Fruit fly (Drosophila melanogaster) whole organism, embryonic: Measurements from ENCODE around the gene Tango5.
A peak's percentile ranks its signal among the peaks of the same experiment; 100 is the strongest.

ENCODE experiments used
- Awh ChIP-seq: fragments of 200-800 bp; sonication (Bioruptor generic); IDR thresholded peaks from 2 replicates; pipeline ENCODE4, ENCODE4 v1.3.6; 2022; ENCODE audit warnings: missing biosample characterization, missing genetic modification characterization
- BtbVII ChIP-seq: fragments of 200-800 bp; sonication (Bioruptor generic); optimal IDR thresholded peaks from 3 replicates; lab custom pipeline; 2017; ENCODE audit warnings: missing biosample characterization, mild to moderate bottlenecking, missing genetic modification characterization
- CG10209 ChIP-seq: fragments of 200-800 bp; sonication (Bioruptor generic); optimal IDR thresholded peaks from 3 replicates; lab custom pipeline; 2017; ENCODE audit warnings: missing biosample characterization, mild to moderate bottlenecking, missing genetic modification characterization, missing genetic modification reagents
- CG10431 ChIP-seq: fragments of 200-800 bp; sonication (Bioruptor generic); optimal IDR thresholded peaks from 3 replicates; lab custom pipeline; 2018; ENCODE audit warnings: missing biosample characterization, mild to moderate bottlenecking, missing genetic modification characterization
- CG10543 ChIP-seq: fragments of 200-800 bp; sonication (Bioruptor generic); optimal IDR thresholded peaks from 3 replicates; lab custom pipeline; 2017; ENCODE audit warnings: missing biosample characterization, mild to moderate bottlenecking, missing genetic modification characterization, moderate library complexity
- CG11504 ChIP-seq: fragments of 200-800 bp; sonication (Bioruptor generic); optimal IDR thresholded peaks from 3 replicates; lab custom pipeline; 2019; ENCODE audit warnings: missing biosample characterization, mild to moderate bottlenecking, missing genetic modification characterization, moderate library complexity
- CG14710 ChIP-seq: fragments of 200-800 bp; sonication (Bioruptor generic); optimal IDR thresholded peaks from 3 replicates; lab custom pipeline; 2019; ENCODE audit warnings: missing biosample characterization, mild to moderate bottlenecking, missing genetic modification characterization, moderate library complexity
- CG16815 ChIP-seq: fragments of 200-800 bp; sonication (Bioruptor generic); optimal IDR thresholded peaks from 3 replicates; lab custom pipeline; 2017; ENCODE audit warnings: missing biosample characterization, mild to moderate bottlenecking, missing genetic modification characterization
- CG17359 ChIP-seq: fragments of 200-800 bp; sonication (Bioruptor generic); optimal IDR thresholded peaks from 3 replicates; lab custom pipeline; 2018; ENCODE audit warnings: missing biosample characterization, mild to moderate bottlenecking, missing genetic modification characterization, moderate library complexity
- CG17612 ChIP-seq: fragments of 200-800 bp; sonication (Bioruptor generic); IDR thresholded peaks from 2 replicates; pipeline ENCODE4 v1.3.6; 2022; ENCODE audit warnings: missing biosample characterization, missing genetic modification characterization
- CG2129 ChIP-seq: fragments of 200-800 bp; sonication (Bioruptor generic); IDR thresholded peaks from 2 replicates; pipeline ENCODE4 v1.3.6; 2022; ENCODE audit warnings: missing biosample characterization, missing genetic modification characterization; ENCODE audit not compliant: partially characterized antibody
- CG2875 ChIP-seq: fragments of 200-800 bp; sonication (Bioruptor generic); optimal IDR thresholded peaks from 2 replicates; lab custom pipeline; 2017; ENCODE audit warnings: missing biosample characterization, mild to moderate bottlenecking, missing genetic modification characterization, missing genetic modification reagents
- CG7357 ChIP-seq: fragments of 200-800 bp; sonication (Bioruptor generic); IDR thresholded peaks from 3 replicates; pipeline ENCODE4 v1.3.6; 2022; ENCODE audit warnings: missing biosample characterization, missing genetic modification characterization
- CG8478 ChIP-seq: fragments of >200 bp; optimal IDR thresholded peaks from 2 replicates; lab custom pipeline; 2018
- CG9876 ChIP-seq: fragments of 200-800 bp; sonication (Bioruptor generic); optimal IDR thresholded peaks from 2 replicates; lab custom pipeline; 2016; ENCODE audit warnings: missing biosample characterization, missing genetic modification characterization
- CoRest ChIP-seq: fragments of 200-800 bp; sonication (Bioruptor generic); optimal IDR thresholded peaks from 3 replicates; lab custom pipeline; 2018; ENCODE audit warnings: missing biosample characterization, mild to moderate bottlenecking, missing genetic modification characterization, moderate library complexity
- D19A ChIP-seq: fragments of 200-800 bp; optimal IDR thresholded peaks from 3 replicates; lab custom pipeline; 2019; ENCODE audit warnings: missing biosample characterization, mild to moderate bottlenecking, missing genetic modification characterization, moderate library complexity
- Dbx ChIP-seq: fragments of 200-800 bp; sonication (Bioruptor generic); IDR thresholded peaks from 3 replicates; pipeline ENCODE4 v1.3.6; 2022; ENCODE audit warnings: missing biosample characterization, missing genetic modification characterization
- Dfd ChIP-seq, 2 experiments: fragments of >200 bp; optimal IDR thresholded peaks; 2 replicates each; lab custom pipeline; 2017; ENCODE audit warnings: missing biosample characterization in 2 of 2, missing genetic modification characterization in 2 of 2
- Gug ChIP-seq: fragments of 200-800 bp; sonication (Bioruptor generic); IDR thresholded peaks from 4 replicates; pipeline ENCODE4 v1.3.6; 2022; ENCODE audit warnings: missing biosample characterization, missing genetic modification characterization
- HHEX ChIP-seq: fragments of 200-800 bp; sonication (Bioruptor generic); optimal IDR thresholded peaks from 3 replicates; lab custom pipeline; 2017; ENCODE audit warnings: missing biosample characterization, mild to moderate bottlenecking, missing genetic modification characterization, missing genetic modification reagents
- Jarid2 ChIP-seq: fragments of 200-800 bp; sonication (Bioruptor generic); optimal IDR thresholded peaks from 3 replicates; lab custom pipeline; 2017; ENCODE audit warnings: mild to moderate bottlenecking, missing biosample characterization, missing genetic modification reagents, missing genetic modification characterization
- Max ChIP-seq: fragments of 200-800 bp; sonication (Bioruptor generic); optimal IDR thresholded peaks from 2 replicates; lab custom pipeline; 2016; ENCODE audit warnings: missing biosample characterization, mild to moderate bottlenecking, missing genetic modification characterization
- Oaz ChIP-seq: fragments of 200-800 bp; sonication (Bioruptor generic); IDR thresholded peaks from 2 replicates; pipeline ENCODE4 v1.3.6; 2022; ENCODE audit warnings: missing biosample characterization, missing genetic modification characterization
- Rx ChIP-seq: fragments of 200-800 bp; sonication (Bioruptor generic); IDR thresholded peaks from 2 replicates; pipeline ENCODE4 v1.3.6; 2022; ENCODE audit warnings: missing biosample characterization, missing genetic modification characterization
- Sox100B ChIP-seq: fragments of 200-800 bp; sonication (Bioruptor generic); optimal IDR thresholded peaks from 3 replicates; lab custom pipeline; 2018; ENCODE audit warnings: missing biosample characterization, mild to moderate bottlenecking, missing genetic modification characterization
- Sry-δ ChIP-seq: fragments of 200-800 bp; sonication (Bioruptor generic); optimal IDR thresholded peaks from 2 replicates; lab custom pipeline; 2016; ENCODE audit warnings: missing biosample characterization, missing genetic modification characterization
- Trl ChIP-seq, 3 experiments: fragments of >200 bp in 2 of 3; fragments of 200-800 bp in 1 of 3; sonication (Bioruptor generic) in 1 of 3; optimal IDR thresholded peaks; 2 replicates in 1 of 3; 3 replicates in 2 of 3; lab custom pipeline; 2016 to 2017; ENCODE audit warnings: missing biosample characterization in 1 of 3, missing genetic modification characterization in 1 of 3
- Vsx1 ChIP-seq: fragments of 200-800 bp; sonication (Bioruptor generic); optimal IDR thresholded peaks from 2 replicates; lab custom pipeline; 2017; ENCODE audit warnings: missing biosample characterization, mild to moderate bottlenecking, missing genetic modification characterization, missing genetic modification reagents
- amos ChIP-seq: fragments of 200-800 bp; sonication (Bioruptor generic); IDR thresholded peaks from 2 replicates; pipeline ENCODE4 v1.3.6; 2022; ENCODE audit warnings: missing biosample characterization, missing genetic modification characterization; ENCODE audit not compliant: partially characterized antibody
- bbx ChIP-seq: fragments of 200-800 bp; sonication (Bioruptor generic); IDR thresholded peaks from 2 replicates; pipeline ENCODE4 v1.3.6; 2022; ENCODE audit warnings: missing biosample characterization, missing genetic modification characterization; ENCODE audit not compliant: partially characterized antibody
- bowl ChIP-seq: fragments of 200-800 bp; sonication (Bioruptor generic); IDR thresholded peaks from 2 replicates; pipeline ENCODE4 v1.3.6; 2022; ENCODE audit warnings: missing biosample characterization, missing genetic modification characterization
- dm ChIP-seq: fragments of 200-800 bp; sonication (Bioruptor generic); optimal IDR thresholded peaks from 3 replicates; lab custom pipeline; 2016; ENCODE audit warnings: missing biosample characterization, missing genetic modification characterization
- fd102C ChIP-seq: fragments of 200-800 bp; sonication (Bioruptor generic); optimal IDR thresholded peaks from 2 replicates; lab custom pipeline; 2018; ENCODE audit warnings: missing biosample characterization, mild to moderate bottlenecking, missing genetic modification characterization, moderate library complexity
- gfzf ChIP-seq: fragments of 200-800 bp; sonication (Bioruptor generic); optimal IDR thresholded peaks from 2 replicates; lab custom pipeline; 2016; ENCODE audit warnings: missing biosample characterization, mild to moderate bottlenecking, missing genetic modification characterization, moderate library complexity
- grn ChIP-seq: fragments of 200-800 bp; sonication (Bioruptor generic); optimal IDR thresholded peaks from 3 replicates; lab custom pipeline; 2017; ENCODE audit warnings: missing biosample characterization, missing genetic modification characterization
- gsb ChIP-seq: fragments of 200-800 bp; sonication (Bioruptor generic); IDR thresholded peaks from 2 replicates; pipeline ENCODE4 v1.3.6; 2022; ENCODE audit warnings: missing biosample characterization, missing genetic modification characterization
- kah ChIP-seq: fragments of 200-800 bp; sonication (Bioruptor generic); optimal IDR thresholded peaks from 2 replicates; lab custom pipeline; 2018; ENCODE audit warnings: missing biosample characterization, mild to moderate bottlenecking, missing genetic modification characterization
- lab ChIP-seq: fragments of 200-800 bp; sonication (Bioruptor generic); optimal IDR thresholded peaks from 3 replicates; lab custom pipeline; 2017; ENCODE audit warnings: missing biosample characterization, missing genetic modification characterization, mild to moderate bottlenecking, moderate library complexity, missing genetic modification reagents
- ranshi ChIP-seq: fragments of 200-800 bp; sonication (Bioruptor generic); IDR thresholded peaks from 2 replicates; pipeline ENCODE4 v1.3.6; 2022; ENCODE audit warnings: missing biosample characterization, missing genetic modification characterization
- seq ChIP-seq: fragments of 200-800 bp; sonication (Bioruptor generic); IDR thresholded peaks from 2 replicates; pipeline ENCODE4 v1.3.6; 2022; ENCODE audit warnings: missing biosample characterization, missing genetic modification characterization
- shn ChIP-seq: fragments of 200-800 bp; sonication (Bioruptor generic); optimal IDR thresholded peaks from 3 replicates; lab custom pipeline; 2016; ENCODE audit warnings: missing biosample characterization, missing genetic modification characterization
- slbo ChIP-seq: fragments of 200-800 bp; sonication (Bioruptor generic); IDR thresholded peaks from 2 replicates; pipeline ENCODE4 v1.3.6; 2022; ENCODE audit warnings: missing biosample characterization, missing genetic modification characterization
- so ChIP-seq: fragments of 200-800 bp; sonication (Bioruptor generic); IDR thresholded peaks from 3 replicates; pipeline ENCODE4 v1.3.6; 2022; ENCODE audit warnings: missing biosample characterization, missing genetic modification characterization
- ssp ChIP-seq: fragments of 200-800 bp; sonication (Bioruptor generic); IDR thresholded peaks from 2 replicates; pipeline ENCODE4 v1.3.6; 2022; ENCODE audit warnings: missing biosample characterization, missing genetic modification characterization
- sug ChIP-seq: fragments of 200-800 bp; optimal IDR thresholded peaks from 2 replicates; lab custom pipeline; 2019; ENCODE audit warnings: missing biosample characterization, mild to moderate bottlenecking, missing genetic modification characterization, moderate library complexity
- toy ChIP-seq: fragments of 200-800 bp; sonication (Bioruptor generic); IDR thresholded peaks from 2 replicates; pipeline ENCODE4 v1.3.6; 2022; ENCODE audit warnings: missing biosample characterization, missing genetic modification characterization
- zen2 ChIP-seq: fragments of 200-800 bp; sonication (Bioruptor generic); IDR thresholded peaks from 3 replicates; pipeline ENCODE4 v1.3.6; 2022; ENCODE audit warnings: missing biosample characterization, missing genetic modification characterization; ENCODE audit not compliant: partially characterized antibody

The Tango5 gene

dm6 chrX:10744773-10745589, 19.2 kb downstream of the Tango5 start, which contains the start of gene stx (continued):
- TF ChIP-seq amos = peak; percentile 98
- TF ChIP-seq Sry-δ = peak; percentile 89
- TF ChIP-seq CG11504 (tag; lab: Kevin White, UChicago) = peak; percentile 1
- TF ChIP-seq kah (GFP tag; lab: Kevin White, UChicago) = peak; percentile 18
- TF ChIP-seq Vsx1 (GFP tag; lab: Kevin White, UChicago) = no peak
- no peak for TF ChIP-seq CG16815 (GFP tag; lab: Kevin White, UChicago)
- TF ChIP-seq Oaz = no peak
- peak; percentile 50 for TF ChIP-seq ssp (GFP tag; lab: Robert Waterston, UW)
- peak; percentile 57; the same call in 1 of the 2 replicates for TF ChIP-seq ranshi (GFP tag; lab: Robert Waterston, UW)
- TF ChIP-seq gfzf (GFP tag; lab: Kevin White, UChicago) = peak; percentile 97
- peak; percentile 63; the same call in 2 of the 3 replicates for TF ChIP-seq Dbx
- 0 out of 2 replicates have a peak, but pooled peaks have one; percentile 38 for TF ChIP-seq bowl (GFP tag; lab: Robert Waterston, UW)
- no peak for TF ChIP-seq CG9876 (GFP tag; lab: Kevin White, UChicago)
- no peak for TF ChIP-seq Dfd (GFP tag; optimal IDR thresholded peaks at IDR 0.05; lab: Kevin White, UChicago)
- TF ChIP-seq HHEX (GFP tag; lab: Kevin White, UChicago) = peak; percentile 45
- peak; percentile 65 for TF ChIP-seq lab (GFP tag; lab: Kevin White, UChicago)
- TF ChIP-seq grn = peak; percentile 3
- peak; percentile 28 for TF ChIP-seq shn (GFP tag; lab: Kevin White, UChicago)
- TF ChIP-seq CG17359 (tag; lab: Kevin White, UChicago) = peak; percentile 63
- peak; percentile 30 for TF ChIP-seq CoRest (tag; lab: Kevin White, UChicago)
- peak; percentile 42; the same call in 3 of the 4 replicates for TF ChIP-seq Gug
- peak; percentile 97 for TF ChIP-seq CG2129
- peak; percentile 9 for TF ChIP-seq fd102C
- no peak for TF ChIP-seq Max
- TF ChIP-seq sug (tag; lab: Kevin White, UChicago) = peak; percentile 42
- TF ChIP-seq CG8478 (lab: Kevin White, UChicago) = no peak
- peak; percentile 58 for TF ChIP-seq slbo (GFP tag; lab: Robert Waterston, UW)
- peak; percentile 96 for TF ChIP-seq bbx
- TF ChIP-seq Sox100B = no peak
- peak; percentile 71 for TF ChIP-seq CG14710
- TF ChIP-seq Jarid2 (GFP tag; lab: Kevin White, UChicago) = peak; percentile 94
- TF ChIP-seq CG10209 = peak; percentile 17
- no peak for TF ChIP-seq D19A
- TF ChIP-seq CG10543 = peak; percentile 24
- peak; percentile 47; the same call in 1 of the 2 replicates for TF ChIP-seq Awh (GFP tag; lab: Robert Waterston, UW)
- 0 out of 2 replicates have a peak, but pooled peaks have one; percentile 41 for TF ChIP-seq toy
- TF ChIP-seq seq (GFP tag; lab: Robert Waterston, UW) = no peak
- TF ChIP-seq Rx = peak; percentile 17; the same call in 1 of the 2 replicates
- TF ChIP-seq zen2 (GFP tag; lab: Robert Waterston, UW) = peak; percentile 83
- peak; percentile 32; the same call in 1 of the 3 replicates for TF ChIP-seq so
- 0 out of 2 replicates have a peak, but pooled peaks have one; percentile 32 for TF ChIP-seq CG17612 (GFP tag; lab: Robert Waterston, UW)
- no peak for TF ChIP-seq Trl (optimal IDR thresholded peaks at IDR 0.05; lab: Kevin White, UChicago)
- TF ChIP-seq Trl (GFP tag; optimal IDR thresholded peaks at IDR 0.05; lab: Kevin White, UChicago) = peak; percentile 11
- TF ChIP-seq CG7357 = no peak
- peak; percentile 28 for TF ChIP-seq CG10431 (GFP tag; lab: Kevin White, UChicago)
- peak; percentile 86 for TF ChIP-seq dm (GFP tag; lab: Kevin White, UChicago)
- peak; percentile 9 for TF ChIP-seq BtbVII (GFP tag; lab: Kevin White, UChicago)
- peak; percentile 44 for TF ChIP-seq CG2875 (GFP tag; lab: Kevin White, UChicago)
- TF ChIP-seq gsb = 0 out of 2 replicates have a peak, but pooled peaks have one; percentile 14
